Worm (Caenorhabditis elegans) whole organism, young adult: ENCODE measurements around the gene rad-23.
A peak's percentile ranks its signal among the peaks of the same experiment; 100 is the strongest.

Source experiments
- B0019.2 ChIP-seq: fragments of 200-800 bp; sonication (Bioruptor generic); conservative IDR thresholded peaks from 2 replicates; pipeline ENCODE4 v1.3.6; 2022; ENCODE audit warnings: missing genetic modification reagents, missing genetic modification characterization, missing compliant biosample characterization
- B0261.1 ChIP-seq: sonication (generic microtip); optimal IDR thresholded peaks from 2 replicates; lab custom pipeline; 2016; ENCODE audit warnings: mild to moderate bottlenecking, missing genetic modification characterization, moderate library complexity, missing compliant biosample characterization
- B0336.3 ChIP-seq: fragments of 200-800 bp; sonication (Bioruptor generic); IDR thresholded peaks from 2 replicates; pipeline ENCODE4 v1.3.6; 2022; ENCODE audit warnings: missing genetic modification characterization, missing compliant biosample characterization
- C17E4.6 ChIP-seq: fragments of 200-800 bp; sonication (Bioruptor generic); IDR thresholded peaks from 2 replicates; pipeline ENCODE4 v1.3.6; 2022; ENCODE audit warnings: missing genetic modification reagents, missing genetic modification characterization, missing compliant biosample characterization
- D2030.7 ChIP-seq: fragments of 200-800 bp; sonication (Bioruptor generic); IDR thresholded peaks from 2 replicates; pipeline ENCODE4 v1.3.6; 2022; ENCODE audit warnings: missing genetic modification reagents, missing genetic modification characterization, missing compliant biosample characterization
- F10E7.11 ChIP-seq: sonication (generic microtip); optimal IDR thresholded peaks from 2 replicates; lab custom pipeline; 2017; ENCODE audit warnings: mild to moderate bottlenecking, missing genetic modification characterization, moderate library complexity, missing compliant biosample characterization
- F22D6.2 ChIP-seq: sonication (generic microtip); optimal IDR thresholded peaks from 2 replicates; lab custom pipeline; 2016; ENCODE audit warnings: mild to moderate bottlenecking, missing genetic modification characterization, missing compliant biosample characterization
- F23B12.7 ChIP-seq: sonication (generic microtip); optimal IDR thresholded peaks from 2 replicates; lab custom pipeline; 2017; ENCODE audit warnings: missing genetic modification characterization, mild to moderate bottlenecking, missing compliant biosample characterization, antibody characterized with exemption, moderate library complexity; ENCODE audit not compliant: insufficient read depth
- F39B2.1 ChIP-seq: fragments of 200-800 bp; sonication (Bioruptor generic); IDR thresholded peaks from 2 replicates; pipeline ENCODE4 v1.3.6; 2022; ENCODE audit warnings: missing genetic modification reagents, missing genetic modification characterization, missing compliant biosample characterization
- K12H6.12 ChIP-seq: fragments of 200-800 bp; sonication (Bioruptor generic); optimal IDR thresholded peaks from 2 replicates; lab custom pipeline; 2018; ENCODE audit warnings: mild to moderate bottlenecking, missing genetic modification characterization, missing compliant biosample characterization
- Y53F4B.3 ChIP-seq: fragments of 200-800 bp; sonication (Bioruptor generic); IDR thresholded peaks from 2 replicates; pipeline ENCODE4 v1.3.6; 2022; ENCODE audit warnings: missing genetic modification reagents, missing genetic modification characterization, missing compliant biosample characterization
- Y79H2A.3 ChIP-seq: fragments of 200-800 bp; sonication (Bioruptor generic); conservative IDR thresholded peaks from 2 replicates; pipeline ENCODE4 v1.3.6; 2022; ENCODE audit warnings: missing genetic modification reagents, missing genetic modification characterization, missing compliant biosample characterization
- Y95B8A.8 ChIP-seq: fragments of 200-800 bp; sonication (Bioruptor generic); IDR thresholded peaks from 2 replicates; pipeline ENCODE4 v1.3.6; 2022; ENCODE audit warnings: missing genetic modification reagents, missing genetic modification characterization, missing compliant biosample characterization
- cebp-1 ChIP-seq, 2 experiments: fragments of 200-800 bp in 1 of 2; sonication (Bioruptor generic) in 1 of 2; sonication (generic microtip) in 1 of 2; IDR thresholded peaks in 1 of 2; optimal IDR thresholded peaks in 1 of 2; 2 replicates each; pipeline versions ENCODE4 v1.3.6 to Lab custom; 2017 to 2022; ENCODE audit warnings: missing compliant biosample characterization in 2 of 2, missing genetic modification characterization in 2 of 2, mild to moderate bottlenecking in 1 of 2, missing genetic modification reagents in 1 of 2, moderate library complexity in 1 of 2
- ceh-27 ChIP-seq: fragments of 200-800 bp; sonication (Bioruptor generic); optimal IDR thresholded peaks from 2 replicates; lab custom pipeline; 2018; ENCODE audit warnings: mild to moderate bottlenecking, missing genetic modification characterization, moderate library complexity, missing compliant biosample characterization
- ceh-91 ChIP-seq: fragments of 200-800 bp; sonication (Bioruptor generic); IDR thresholded peaks from 2 replicates; pipeline ENCODE4 v1.3.6; 2022; ENCODE audit warnings: missing genetic modification reagents, missing genetic modification characterization, missing compliant biosample characterization
- dox-1 ChIP-seq: fragments of 200-800 bp; sonication (Bioruptor generic); IDR thresholded peaks from 2 replicates; pipeline ENCODE4 v1.3.6; 2022; ENCODE audit warnings: missing genetic modification reagents, missing genetic modification characterization, missing compliant biosample characterization
- hmg-1.2 ChIP-seq: fragments of 200-800 bp; sonication (Bioruptor generic); IDR thresholded peaks from 2 replicates; pipeline ENCODE4 v1.3.6; 2022; ENCODE audit warnings: missing genetic modification reagents, missing genetic modification characterization, missing compliant biosample characterization
- hrde-1 ChIP-seq: sonication (generic microtip); optimal IDR thresholded peaks from 2 replicates; lab custom pipeline; 2016; ENCODE audit warnings: missing genetic modification characterization, mild to moderate bottlenecking, missing compliant biosample characterization, moderate library complexity, missing genotype, missing genetic modification reagents, borderline replicate concordance
- let-607 ChIP-seq, 2 experiments: fragments of 200-800 bp in 1 of 2; sonication (Bioruptor generic) in 1 of 2; sonication (generic microtip) in 1 of 2; optimal IDR thresholded peaks; 2 replicates each; lab custom pipeline; 2016 to 2018; ENCODE audit warnings: mild to moderate bottlenecking in 2 of 2, missing compliant biosample characterization in 2 of 2, missing genetic modification characterization in 2 of 2, moderate library complexity in 2 of 2, missing genotype in 1 of 2
- lin-35 ChIP-seq, 3 experiments: fragments of 150-350 bp in 2 of 3; sonication (generic microtip) in 1 of 3; optimal IDR thresholded peaks; 2 replicates each; lab custom pipeline; 2014 to 2018; ENCODE audit warnings: missing biosample characterization in 3 of 3, missing genetic modification characterization in 3 of 3, missing genetic modification reagents in 3 of 3
- lin-40 ChIP-seq: sonication (generic microtip); optimal IDR thresholded peaks from 2 replicates; lab custom pipeline; 2016; ENCODE audit warnings: missing genetic modification characterization, mild to moderate bottlenecking, missing compliant biosample characterization, missing genotype, missing genetic modification reagents
- lin-54 ChIP-seq: fragments of 200-800 bp; sonication (Bioruptor generic); optimal IDR thresholded peaks from 2 replicates; lab custom pipeline; 2018; ENCODE audit warnings: mild to moderate bottlenecking, missing genetic modification characterization, missing compliant biosample characterization
- madf-6 ChIP-seq: fragments of 200-800 bp; sonication (Bioruptor generic); IDR thresholded peaks from 2 replicates; pipeline ENCODE4 v1.3.6; 2022; ENCODE audit warnings: missing genetic modification reagents, missing genetic modification characterization, missing compliant biosample characterization
- mcd-1 ChIP-seq: fragments of 200-800 bp; sonication (Bioruptor generic); IDR thresholded peaks from 2 replicates; pipeline ENCODE4 v1.3.6; 2022; ENCODE audit warnings: missing genetic modification reagents, missing genetic modification characterization, missing compliant biosample characterization
- mel-28 ChIP-seq: sonication (generic microtip); optimal IDR thresholded peaks from 2 replicates; lab custom pipeline; 2016; ENCODE audit warnings: borderline replicate concordance, mild to moderate bottlenecking, missing genetic modification characterization, missing compliant biosample characterization
- mxl-1 ChIP-seq: sonication (generic microtip); optimal IDR thresholded peaks from 2 replicates; lab custom pipeline; 2016; ENCODE audit warnings: missing genetic modification characterization, missing compliant biosample characterization
- nfya-2 ChIP-seq: fragments of 200-800 bp; sonication (Bioruptor generic); IDR thresholded peaks from 2 replicates; pipeline ENCODE4 v1.3.6; 2022; ENCODE audit warnings: missing genetic modification reagents, missing genetic modification characterization, missing compliant biosample characterization
- nfyb-1 ChIP-seq: fragments of 200-800 bp; sonication (Bioruptor generic); IDR thresholded peaks from 2 replicates; pipeline ENCODE4 v1.3.6; 2022; ENCODE audit warnings: missing genetic modification reagents, missing genetic modification characterization, missing compliant biosample characterization
- rcor-1 ChIP-seq: fragments of 200-800 bp; sonication (Bioruptor generic); IDR thresholded peaks from 2 replicates; pipeline ENCODE4 v1.3.6; 2022; ENCODE audit warnings: missing genetic modification reagents, missing genetic modification characterization, missing compliant biosample characterization
- repo-1 ChIP-seq: sonication (generic microtip); optimal IDR thresholded peaks from 2 replicates; lab custom pipeline; 2017; ENCODE audit warnings: mild to moderate bottlenecking, missing genetic modification characterization, missing compliant biosample characterization
- snpc-1.3 ChIP-seq: sonication (generic microtip); optimal IDR thresholded peaks from 2 replicates; lab custom pipeline; 2017; ENCODE audit warnings: missing genetic modification characterization, mild to moderate bottlenecking, missing compliant biosample characterization, antibody characterized with exemption, moderate library complexity, missing genotype, missing genetic modification reagents; ENCODE audit not compliant: insufficient read depth
- snpc-4 ChIP-seq, 5 experiments: fragments of 150-350 bp in 1 of 5; sonication (generic microtip) in 4 of 5; optimal IDR thresholded peaks; 2 replicates each; lab custom pipeline; 2014 to 2018; ENCODE audit warnings: missing genetic modification characterization in 5 of 5, missing biosample characterization in 3 of 5, antibody characterized with exemption in 2 of 5, mild to moderate bottlenecking in 2 of 5, missing compliant biosample characterization in 2 of 5, missing genotype in 2 of 5, moderate library complexity in 2 of 5, missing genetic modification reagents in 1 of 5
- sptf-2 ChIP-seq: fragments of 200-800 bp; sonication (Bioruptor generic); optimal IDR thresholded peaks from 2 replicates; lab custom pipeline; 2018; ENCODE audit warnings: mild to moderate bottlenecking, missing genetic modification characterization, missing compliant biosample characterization
- zfh-2 ChIP-seq: fragments of 200-800 bp; sonication (Bioruptor generic); conservative IDR thresholded peaks from 2 replicates; pipeline ENCODE4 v1.3.6; 2022; ENCODE audit warnings: missing genetic modification reagents, missing genetic modification characterization, missing compliant biosample characterization
- ztf-22 ChIP-seq: fragments of 200-800 bp; sonication (Bioruptor generic); optimal IDR thresholded peaks from 2 replicates; lab custom pipeline; 2018; ENCODE audit warnings: mild to moderate bottlenecking, missing genetic modification characterization, moderate library complexity, missing compliant biosample characterization

The rad-23 gene

DNA sequence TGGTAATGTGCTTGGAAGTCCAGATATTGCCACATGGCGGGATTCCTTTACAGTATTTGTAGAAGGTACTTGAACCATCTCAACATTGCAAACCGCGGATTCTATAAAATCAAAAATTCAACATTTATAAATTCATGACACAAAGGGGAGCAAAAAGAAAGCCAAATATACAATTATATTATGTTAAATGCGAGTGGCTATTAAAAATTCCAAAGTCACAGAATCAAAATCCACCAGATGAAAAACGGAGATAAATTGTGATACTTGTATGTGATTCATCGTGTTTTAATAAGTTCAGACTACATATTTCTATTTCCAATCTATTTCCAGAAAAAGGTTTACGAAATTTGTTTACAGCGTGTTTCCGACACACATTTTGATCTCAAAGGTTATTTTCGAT lies 19.0 kb downstream of the rad-23 start, which contains the start of gene din-1:
Gene din-1, minus strand, starts transcription at position 101 of the 400 bp plus-strand sequence.
- TF ChIP-seq C17E4.6 (GFP tag; lab: Robert Waterston, UW) (no peak), lin-54 (GFP tag; lab: Kevin White, UChicago) (no peak), B0019.2 (GFP tag; lab: Robert Waterston, UW) (no peak), B0261.1 (tag; lab: Kevin White, UChicago) (no peak), ceh-91 (GFP tag; lab: Robert Waterston, UW) (no peak), let-607 (tag; optimal IDR thresholded peaks at IDR 0.05; lab: Kevin White, UChicago) (no peak), snpc-1.3 (no peak), F10E7.11 (no peak), mxl-1 (no peak), ceh-27 (GFP tag; lab: Kevin White, UChicago) (no peak), F22D6.2 (tag; lab: Kevin White, UChicago) (no peak), Y95B8A.8 (GFP tag; lab: Robert Waterston, UW) (no peak), ztf-22 (GFP tag; lab: Kevin White, UChicago) (no peak), madf-6 (GFP tag; lab: Robert Waterston, UW) (no peak)

DNA sequence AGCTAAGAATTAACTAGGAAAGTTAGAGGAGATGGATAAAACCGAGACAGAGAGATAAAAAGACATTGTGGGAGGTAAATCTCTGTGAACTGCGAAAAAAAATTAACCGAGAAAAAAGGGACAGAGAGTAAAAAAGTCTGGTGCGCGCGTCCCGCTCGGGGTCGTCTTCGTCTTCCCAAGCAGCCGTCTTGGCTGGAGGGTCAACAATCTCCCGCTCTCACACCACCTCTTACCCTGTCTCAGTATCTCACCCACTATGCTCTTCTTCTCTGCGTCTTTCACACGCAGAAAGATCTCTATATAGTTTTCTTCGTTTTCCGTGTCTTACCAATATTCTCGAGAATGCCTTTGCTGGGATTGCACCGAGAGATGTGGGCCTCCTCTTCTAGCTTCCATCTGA lies 19.8 kb downstream of the rad-23 start:
- no peak for TF ChIP-seq D2030.7
- TF ChIP-seq mel-28 (tag; lab: Kevin White, UChicago) = no peak
- no peak for TF ChIP-seq nfya-2 (GFP tag; lab: Robert Waterston, UW)
- TF ChIP-seq lin-40 (tag; lab: Kevin White, UChicago) = no peak
- TF ChIP-seq nfyb-1 = peak; percentile 34; the same call in 1 of the 2 replicates
- peak; percentile 70; the same call in 1 of the 2 replicates for TF ChIP-seq hmg-1.2
- peak; percentile 68 for TF ChIP-seq zfh-2 (GFP tag; lab: Robert Waterston, UW)
- TF ChIP-seq Y53F4B.3 = no peak
- peak; percentile 19; the same call in 1 of the 2 replicates for TF ChIP-seq dox-1 (GFP tag; lab: Robert Waterston, UW)
- no peak for TF ChIP-seq sptf-2 (GFP tag; lab: Kevin White, UChicago)
- no peak for TF ChIP-seq repo-1 (tag; lab: Kevin White, UChicago)
- no peak for TF ChIP-seq mcd-1 (GFP tag; lab: Robert Waterston, UW)
- no peak for TF ChIP-seq hrde-1 (tag; lab: Kevin White, UChicago)
- no peak for TF ChIP-seq B0336.3 (GFP tag; lab: Robert Waterston, UW)
- no peak for TF ChIP-seq ztf-22 (GFP tag; lab: Kevin White, UChicago)
- TF ChIP-seq rcor-1 = peak; percentile 10; the same call in 1 of the 2 replicates
- TF ChIP-seq lin-35 (GFP tag; optimal IDR thresholded peaks at IDR 0.05; lab: Kevin White, UChicago) = peak in 1 of 3 experiments; percentile 19
- TF ChIP-seq let-607 (tag; optimal IDR thresholded peaks at IDR 0.05; lab: Kevin White, UChicago) = no peak
- no peak for TF ChIP-seq F23B12.7 (tag; lab: Kevin White, UChicago)
- TF ChIP-seq K12H6.12 (tag; lab: Kevin White, UChicago) = peak; percentile 25
- no peak for TF ChIP-seq cebp-1 (GFP tag; IDR thresholded peaks at IDR 0.05; lab: Robert Waterston, UW)
- TF ChIP-seq cebp-1 (tag; optimal IDR thresholded peaks at IDR 0.05; lab: Kevin White, UChicago) = peak; percentile 46
- no peak for TF ChIP-seq Y79H2A.3 (GFP tag; lab: Robert Waterston, UW)
- no peak for TF ChIP-seq F39B2.1
- no peak for TF ChIP-seq lin-54 (GFP tag; lab: Kevin White, UChicago)
- no peak for TF ChIP-seq snpc-4 (GFP tag; optimal IDR thresholded peaks at IDR 0.05; lab: Kevin White, UChicago)
- peak in 1 of 4 experiments; percentile 25 for TF ChIP-seq snpc-4 (tag; optimal IDR thresholded peaks at IDR 0.05; lab: Kevin White, UChicago)
- TF ChIP-seq ceh-27 (GFP tag; lab: Kevin White, UChicago) = peak; percentile 21
